Worm (Caenorhabditis elegans) whole organism, young adult: Measurements from ENCODE around the gene mrpl-40.

Experiments
- C17E4.6 ChIP-seq: fragments of 200-800 bp; sonication (Bioruptor generic); IDR thresholded peaks from 2 replicates; pipeline ENCODE4 v1.3.6; 2022; ENCODE audit warnings: missing genetic modification reagents, missing genetic modification characterization, missing compliant biosample characterization
- F39B2.1 ChIP-seq: fragments of 200-800 bp; sonication (Bioruptor generic); IDR thresholded peaks from 2 replicates; pipeline ENCODE4 v1.3.6; 2022; ENCODE audit warnings: missing genetic modification reagents, missing genetic modification characterization, missing compliant biosample characterization
- F52B5.7 ChIP-seq: sonication (generic microtip); optimal IDR thresholded peaks from 2 replicates; lab custom pipeline; 2016; ENCODE audit warnings: mild to moderate bottlenecking, missing genetic modification characterization, missing compliant biosample characterization
- F57A8.1 ChIP-seq: fragments of 200-800 bp; sonication (Bioruptor generic); optimal IDR thresholded peaks from 2 replicates; lab custom pipeline; 2018; ENCODE audit warnings: mild to moderate bottlenecking, missing genetic modification characterization, moderate library complexity, missing compliant biosample characterization
- F57C9.4 ChIP-seq: sonication (generic microtip); optimal IDR thresholded peaks from 2 replicates; lab custom pipeline; 2017; ENCODE audit warnings: mild to moderate bottlenecking, missing genetic modification characterization, missing compliant biosample characterization
- K11D2.4 ChIP-seq: fragments of 200-800 bp; sonication (Bioruptor generic); IDR thresholded peaks from 2 replicates; pipeline ENCODE4 v1.3.6; 2022; ENCODE audit warnings: missing genetic modification reagents, missing genetic modification characterization, missing compliant biosample characterization
- K12H6.12 ChIP-seq: fragments of 200-800 bp; sonication (Bioruptor generic); optimal IDR thresholded peaks from 2 replicates; lab custom pipeline; 2018; ENCODE audit warnings: mild to moderate bottlenecking, missing genetic modification characterization, missing compliant biosample characterization
- T07F8.4 ChIP-seq: sonication (generic microtip); optimal IDR thresholded peaks from 2 replicates; lab custom pipeline; 2016; ENCODE audit warnings: mild to moderate bottlenecking, missing genetic modification characterization, moderate library complexity, missing compliant biosample characterization
- T26A5.8 ChIP-seq: sonication (generic microtip); optimal IDR thresholded peaks from 2 replicates; lab custom pipeline; 2016; ENCODE audit warnings: missing genetic modification characterization, missing compliant biosample characterization
- Y67H2A.10 ChIP-seq: fragments of 200-800 bp; sonication (Bioruptor generic); conservative IDR thresholded peaks from 2 replicates; pipeline ENCODE4 v1.3.6; 2022; ENCODE audit warnings: missing genetic modification reagents, missing genetic modification characterization, missing compliant biosample characterization
- athp-1 ChIP-seq: sonication (generic microtip); optimal IDR thresholded peaks from 2 replicates; lab custom pipeline; 2017; ENCODE audit warnings: mild to moderate bottlenecking, missing genetic modification characterization, missing compliant biosample characterization
- attf-5 ChIP-seq: fragments of 200-800 bp; sonication (Bioruptor generic); optimal IDR thresholded peaks from 2 replicates; lab custom pipeline; 2018; ENCODE audit warnings: mild to moderate bottlenecking, missing genetic modification characterization, missing compliant biosample characterization
- bed-2 ChIP-seq: fragments of 200-800 bp; sonication (Bioruptor generic); IDR thresholded peaks from 2 replicates; pipeline ENCODE4 v1.3.6; 2022; ENCODE audit warnings: missing genetic modification reagents, missing genetic modification characterization, missing compliant biosample characterization
- cebp-2 ChIP-seq: fragments of 200-800 bp; sonication (Bioruptor generic); IDR thresholded peaks from 2 replicates; pipeline ENCODE4 v1.3.6; 2022; ENCODE audit warnings: missing genetic modification characterization, missing compliant biosample characterization
- ceh-27 ChIP-seq: fragments of 200-800 bp; sonication (Bioruptor generic); optimal IDR thresholded peaks from 2 replicates; lab custom pipeline; 2018; ENCODE audit warnings: mild to moderate bottlenecking, missing genetic modification characterization, moderate library complexity, missing compliant biosample characterization
- ceh-40 ChIP-seq: fragments of 200-800 bp; sonication (Bioruptor generic); IDR thresholded peaks from 2 replicates; pipeline ENCODE4 v1.3.6; 2022; ENCODE audit warnings: missing genetic modification characterization, missing compliant biosample characterization
- ceh-79 ChIP-seq: sonication (generic microtip); optimal IDR thresholded peaks from 2 replicates; lab custom pipeline; 2017; ENCODE audit warnings: mild to moderate bottlenecking, missing genetic modification characterization, missing compliant biosample characterization
- dox-1 ChIP-seq: fragments of 200-800 bp; sonication (Bioruptor generic); IDR thresholded peaks from 2 replicates; pipeline ENCODE4 v1.3.6; 2022; ENCODE audit warnings: missing genetic modification reagents, missing genetic modification characterization, missing compliant biosample characterization
- egrh-3 ChIP-seq: fragments of 200-800 bp; sonication (Bioruptor generic); IDR thresholded peaks from 2 replicates; pipeline ENCODE4 v1.3.6; 2022; ENCODE audit warnings: missing genetic modification reagents, missing genetic modification characterization, missing compliant biosample characterization
- hlh-12 ChIP-seq: sonication (generic microtip); optimal IDR thresholded peaks from 2 replicates; lab custom pipeline; 2016; ENCODE audit warnings: missing genetic modification characterization, missing compliant biosample characterization
- hlh-26 ChIP-seq: fragments of 200-800 bp; sonication (Bioruptor generic); conservative IDR thresholded peaks from 2 replicates; pipeline ENCODE4 v1.3.6; 2022; ENCODE audit warnings: missing genetic modification reagents, missing genetic modification characterization, missing compliant biosample characterization
- hmg-20 ChIP-seq: fragments of 200-800 bp; sonication (Bioruptor generic); IDR thresholded peaks from 2 replicates; pipeline ENCODE4 v1.3.6; 2022; ENCODE audit warnings: missing genetic modification reagents, missing genetic modification characterization, missing compliant biosample characterization
- hsf-1 ChIP-seq: fragments of 200-800 bp; sonication (Bioruptor generic); IDR thresholded peaks from 2 replicates; pipeline ENCODE4 v1.3.6; 2022; ENCODE audit warnings: missing genetic modification reagents, missing genetic modification characterization, missing compliant biosample characterization
- lin-26 ChIP-seq: fragments of 200-800 bp; sonication (Bioruptor generic); IDR thresholded peaks from 2 replicates; pipeline ENCODE4 v1.3.6; 2022; ENCODE audit warnings: missing genetic modification reagents, missing genetic modification characterization, missing compliant biosample characterization
- lir-1 ChIP-seq: fragments of 200-800 bp; sonication (Bioruptor generic); conservative IDR thresholded peaks from 2 replicates; pipeline ENCODE4 v1.3.6; 2022; ENCODE audit warnings: missing genetic modification reagents, missing genetic modification characterization, missing compliant biosample characterization
- madf-10 ChIP-seq: sonication (generic microtip); optimal IDR thresholded peaks from 2 replicates; lab custom pipeline; 2016; ENCODE audit warnings: mild to moderate bottlenecking, missing genetic modification characterization, missing compliant biosample characterization
- mes-4 ChIP-seq: sonication (generic microtip); optimal IDR thresholded peaks from 2 replicates; lab custom pipeline; 2016; ENCODE audit warnings: missing genotype, missing genetic modification characterization, missing compliant biosample characterization
- mxl-1 ChIP-seq: sonication (generic microtip); optimal IDR thresholded peaks from 2 replicates; lab custom pipeline; 2016; ENCODE audit warnings: missing genetic modification characterization, missing compliant biosample characterization
- nfyb-1 ChIP-seq: fragments of 200-800 bp; sonication (Bioruptor generic); IDR thresholded peaks from 2 replicates; pipeline ENCODE4 v1.3.6; 2022; ENCODE audit warnings: missing genetic modification reagents, missing genetic modification characterization, missing compliant biosample characterization
- nhr-27 ChIP-seq: fragments of 200-800 bp; sonication (Bioruptor generic); optimal IDR thresholded peaks from 2 replicates; lab custom pipeline; 2018; ENCODE audit warnings: mild to moderate bottlenecking, missing genetic modification characterization, moderate library complexity, missing compliant biosample characterization
- pbrm-1 ChIP-seq: fragments of 200-800 bp; sonication (Bioruptor generic); IDR thresholded peaks from 2 replicates; pipeline ENCODE4 v1.3.6; 2022; ENCODE audit warnings: missing genetic modification reagents, missing genetic modification characterization, missing compliant biosample characterization
- repo-1 ChIP-seq: sonication (generic microtip); optimal IDR thresholded peaks from 2 replicates; lab custom pipeline; 2017; ENCODE audit warnings: mild to moderate bottlenecking, missing genetic modification characterization, missing compliant biosample characterization
- sea-2 ChIP-seq: fragments of 200-800 bp; sonication (Bioruptor generic); IDR thresholded peaks from 2 replicates; pipeline ENCODE4 v1.3.6; 2022; ENCODE audit warnings: missing genetic modification characterization, missing compliant biosample characterization
- snpc-1.3 ChIP-seq: sonication (generic microtip); optimal IDR thresholded peaks from 2 replicates; lab custom pipeline; 2017; ENCODE audit warnings: missing genetic modification characterization, mild to moderate bottlenecking, missing compliant biosample characterization, antibody characterized with exemption, moderate library complexity, missing genotype, missing genetic modification reagents; ENCODE audit not compliant: insufficient read depth
- somi-1 ChIP-seq: fragments of 200-800 bp; sonication (Bioruptor generic); optimal IDR thresholded peaks from 2 replicates; lab custom pipeline; 2018; ENCODE audit warnings: mild to moderate bottlenecking, missing genetic modification characterization, missing compliant biosample characterization
- sptf-2 ChIP-seq: fragments of 200-800 bp; sonication (Bioruptor generic); optimal IDR thresholded peaks from 2 replicates; lab custom pipeline; 2018; ENCODE audit warnings: mild to moderate bottlenecking, missing genetic modification characterization, missing compliant biosample characterization
- tbp1 ChIP-seq: fragments of 200-800 bp; sonication (Bioruptor generic); optimal IDR thresholded peaks from 2 replicates; lab custom pipeline; 2018; ENCODE audit warnings: mild to moderate bottlenecking, missing genetic modification characterization, missing compliant biosample characterization
- tbx-9 ChIP-seq: sonication (generic microtip); optimal IDR thresholded peaks from 2 replicates; lab custom pipeline; 2016; ENCODE audit warnings: borderline replicate concordance, missing genetic modification characterization, inconsistent platforms, missing compliant biosample characterization
- unc-130 ChIP-seq: sonication (generic microtip); optimal IDR thresholded peaks from 2 replicates; lab custom pipeline; 2016; ENCODE audit warnings: missing genetic modification reagents, missing genetic modification characterization, missing compliant biosample characterization
- unc-62 ChIP-seq: fragments of 150-350 bp; optimal IDR thresholded peaks from 2 replicates; lab custom pipeline; 2014; ENCODE audit warnings: missing biosample characterization, missing genetic modification reagents, missing genetic modification characterization
- ztf-25 ChIP-seq: fragments of 200-800 bp; sonication (Bioruptor generic); IDR thresholded peaks from 2 replicates; pipeline ENCODE4 v1.3.6; 2022; ENCODE audit warnings: missing genetic modification reagents, missing genetic modification characterization, missing compliant biosample characterization
- ztf-3 ChIP-seq: fragments of 200-800 bp; sonication (Bioruptor generic); optimal IDR thresholded peaks from 2 replicates; lab custom pipeline; 2018; ENCODE audit warnings: mild to moderate bottlenecking, missing genetic modification characterization, missing compliant biosample characterization

Gene mrpl-40

ce11 chrIII:67025-67424 is 20.3 kb upstream of the mrpl-40 start (continued):
- TF ChIP-seq K12H6.12 (tag; lab: Kevin White, UChicago) (peak; percentile 48), mes-4 (tag; lab: Kevin White, UChicago) (no peak), lir-1 (GFP tag; lab: Robert Waterston, UW) (no peak), F39B2.1 (GFP tag; lab: Robert Waterston, UW) (no peak), F52B5.7 (tag; lab: Kevin White, UChicago) (no peak), C17E4.6 (GFP tag; lab: Robert Waterston, UW) (no peak), hmg-20 (GFP tag; lab: Robert Waterston, UW) (no peak), somi-1 (GFP tag; lab: Kevin White, UChicago) (peak; percentile 12), athp-1 (tag; lab: Kevin White, UChicago) (no peak), tbp1 (no peak), pbrm-1 (GFP tag; lab: Robert Waterston, UW) (peak; percentile 30; the same call in 1 of the 2 replicates), unc-62 (GFP tag; lab: Kevin White, UChicago) (no peak), hlh-12 (tag; lab: Kevin White, UChicago) (no peak), F57A8.1 (no peak), nhr-27 (tag; lab: Kevin White, UChicago) (no peak), mxl-1 (no peak), snpc-1.3 (tag; lab: Kevin White, UChicago) (no peak), egrh-3 (GFP tag; lab: Robert Waterston, UW) (no peak), tbx-9 (tag; lab: Kevin White, UChicago) (no peak), madf-10 (no peak), K11D2.4 (GFP tag; lab: Robert Waterston, UW) (no peak), ceh-27 (GFP tag; lab: Kevin White, UChicago) (peak; percentile 33), hsf-1 (GFP tag; lab: Robert Waterston, UW) (no peak), dox-1 (GFP tag; lab: Robert Waterston, UW) (no peak; the same call in 1 of the 2 replicates), Y67H2A.10 (no peak), ceh-79 (no peak), repo-1 (tag; lab: Kevin White, UChicago) (no peak), attf-5 (GFP tag; lab: Kevin White, UChicago) (peak; percentile 39), ztf-25 (no peak), nfyb-1 (GFP tag; lab: Robert Waterston, UW) (no peak), sptf-2 (GFP tag; lab: Kevin White, UChicago) (no peak), cebp-2 (GFP tag; lab: Robert Waterston, UW) (no peak)

- no peak for TF ChIP-seq pbrm-1 (GFP tag; lab: Robert Waterston, UW)
- TF ChIP-seq lin-26 (GFP tag; lab: Robert Waterston, UW), result no peak; the same call in 1 of the 2 replicates
- no peak for TF ChIP-seq T07F8.4
- TF ChIP-seq T26A5.8 (tag; lab: Kevin White, UChicago), result no peak
- TF ChIP-seq hlh-26 (GFP tag; lab: Robert Waterston, UW), result no peak
- no peak for TF ChIP-seq lir-1 (GFP tag; lab: Robert Waterston, UW)
- no peak for TF ChIP-seq F57C9.4
- no peak for TF ChIP-seq nfyb-1 (GFP tag; lab: Robert Waterston, UW)
- TF ChIP-seq unc-130 (GFP tag; lab: Kevin White, UChicago), result no peak
- TF ChIP-seq ztf-3 (GFP tag; lab: Kevin White, UChicago), result no peak
- TF ChIP-seq bed-2 (GFP tag; lab: Robert Waterston, UW), result no peak
- no peak for TF ChIP-seq ceh-40 (GFP tag; lab: Robert Waterston, UW)
- no peak for TF ChIP-seq ztf-25
- no peak for TF ChIP-seq sea-2 (GFP tag; lab: Robert Waterston, UW)
These were observed 17.7 kb upstream of the mrpl-40 start, which contains the start of gene spt-4 for ce11 chrIII:69652-70051. Gene spt-4, minus strand, starts transcription at chrIII:69752.
